Worm (Caenorhabditis elegans) whole organism, midembryonic: Measurements from ENCODE around the gene scrm-3.

Experiments
- cog-1 ChIP-seq: sonication (generic microtip); optimal IDR thresholded peaks from 2 replicates; lab custom pipeline; 2016; ENCODE audit warnings: missing genetic modification characterization, missing compliant biosample characterization
- klf-2 ChIP-seq: fragments of 200-800 bp; sonication (Bioruptor generic); conservative IDR thresholded peaks from 2 replicates; pipeline ENCODE4 v1.3.6; 2022; ENCODE audit warnings: missing genetic modification reagents, missing genetic modification characterization, missing compliant biosample characterization
- med-1 ChIP-seq: sonication (generic microtip); optimal IDR thresholded peaks from 2 replicates; lab custom pipeline; 2017; ENCODE audit warnings: missing genetic modification characterization, mild to moderate bottlenecking, missing compliant biosample characterization, antibody characterized with exemption, missing genetic modification reagents; ENCODE audit not compliant: insufficient read depth
- ref-1 ChIP-seq: fragments of 200-800 bp; sonication (Bioruptor generic); conservative IDR thresholded peaks from 2 replicates; pipeline ENCODE4 v1.3.6; 2022; ENCODE audit warnings: missing genetic modification reagents, missing genetic modification characterization, missing compliant biosample characterization
- tab-1 ChIP-seq: fragments of 200-800 bp; sonication (Bioruptor generic); IDR thresholded peaks from 2 replicates; pipeline ENCODE4 v1.3.6; 2022; ENCODE audit warnings: missing genetic modification characterization, missing compliant biosample characterization
- ztf-29 ChIP-seq: fragments of 200-800 bp; sonication (Bioruptor generic); IDR thresholded peaks from 2 replicates; pipeline ENCODE4 v1.3.6; 2022; ENCODE audit warnings: missing genetic modification reagents, missing genetic modification characterization, missing compliant biosample characterization

DNA sequence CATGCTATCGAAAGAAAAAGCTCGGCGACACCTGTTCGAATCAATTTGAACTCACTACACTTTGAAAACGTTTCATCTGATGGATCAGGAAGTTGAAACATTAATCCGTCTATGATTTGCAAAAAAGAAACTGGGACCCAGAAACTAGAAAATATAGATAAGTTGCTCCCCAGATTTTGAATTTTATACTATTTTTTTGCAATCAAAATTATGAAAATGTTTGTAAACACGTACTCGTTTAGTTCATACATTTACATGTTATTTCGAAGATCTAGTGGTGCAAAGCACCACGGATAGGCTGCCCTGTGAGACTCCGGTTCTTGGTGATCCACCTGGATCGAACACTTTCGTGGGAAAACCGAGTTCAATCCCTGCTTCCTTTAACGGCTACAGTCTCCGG is 15.1 kb downstream of the scrm-3 start, which contains the start of gene C17B7.10:
- TF ChIP-seq ztf-29 (no peak), tab-1 (no peak), med-1 (GFP tag; lab: Kevin White, UChicago) (no peak), ref-1 (GFP tag; lab: Robert Waterston, UW) (no peak), cog-1 (tag; lab: Kevin White, UChicago) (no peak), klf-2 (GFP tag; lab: Robert Waterston, UW) (no peak)
